Fruit fly (Drosophila melanogaster) whole organism, wandering third instar larva: ENCODE measurements around the gene DopEcR.

ENCODE experiments used
- CG9705 ChIP-seq: fragments of 200-800 bp; sonication (Bioruptor generic); optimal IDR thresholded peaks from 2 replicates; lab custom pipeline; 2018; ENCODE audit warnings: missing biosample characterization, mild to moderate bottlenecking, missing genetic modification characterization
- CrebA ChIP-seq: fragments of 200-800 bp; sonication (Bioruptor generic); optimal IDR thresholded peaks from 2 replicates; lab custom pipeline; 2016; ENCODE audit warnings: missing biosample characterization, mild to moderate bottlenecking, missing genetic modification characterization, borderline replicate concordance
- Dfd ChIP-seq: fragments of >200 bp; optimal IDR thresholded peaks from 2 replicates; lab custom pipeline; 2017; ENCODE audit warnings: missing biosample characterization, missing genetic modification characterization
- Dif ChIP-seq: fragments of 200-275, 200-300 bp; sonication (Bioruptor generic); optimal IDR thresholded peaks from 2 replicates; lab custom pipeline; 2018; ENCODE audit warnings: missing biosample characterization, missing genetic modification characterization; ENCODE audit not compliant: partially characterized antibody
- GATAd ChIP-seq: sonication (Bioruptor generic); optimal IDR thresholded peaks from 2 replicates; lab custom pipeline; 2016; ENCODE audit warnings: missing biosample characterization, missing genetic modification characterization
- Hnf4 ChIP-seq: fragments of 200-800 bp; sonication (Bioruptor generic); optimal IDR thresholded peaks from 2 replicates; lab custom pipeline; 2016; ENCODE audit warnings: missing biosample characterization, mild to moderate bottlenecking, missing genetic modification characterization
- Hr78 ChIP-seq: fragments of >200 bp; optimal IDR thresholded peaks from 2 replicates; lab custom pipeline; 2017; ENCODE audit warnings: missing biosample characterization, missing genetic modification characterization
- Jra ChIP-seq: sonication (Bioruptor generic); optimal IDR thresholded peaks from 2 replicates; lab custom pipeline; 2016; ENCODE audit warnings: missing biosample characterization, missing genetic modification characterization
- Mio ChIP-seq: sonication (Bioruptor generic); optimal IDR thresholded peaks from 2 replicates; lab custom pipeline; 2016; ENCODE audit warnings: missing biosample characterization, missing genetic modification characterization
- N ChIP-seq: fragments of >200 bp; optimal IDR thresholded peaks from 2 replicates; lab custom pipeline; 2018; ENCODE audit warnings: missing biosample characterization, missing external identifiers, missing genetic modification characterization
- OdsH ChIP-seq: fragments of 200-800 bp; sonication (Bioruptor generic); optimal IDR thresholded peaks from 2 replicates; lab custom pipeline; 2016; ENCODE audit warnings: missing biosample characterization, mild to moderate bottlenecking, missing genetic modification characterization
- Rel ChIP-seq, 2 experiments: fragments of 200-800 bp; sonication (Bioruptor generic) in 1 of 2; optimal IDR thresholded peaks; 2 replicates in 1 of 2; 3 replicates in 1 of 2; lab custom pipeline; 2016 to 2019; ENCODE audit warnings: mild to moderate bottlenecking in 2 of 2, missing biosample characterization in 2 of 2, missing genetic modification characterization in 2 of 2, moderate library complexity in 1 of 2
- Sp1 ChIP-seq: fragments of 200-800 bp; sonication (Bioruptor generic); optimal IDR thresholded peaks from 3 replicates; lab custom pipeline; 2019; ENCODE audit warnings: missing biosample characterization, mild to moderate bottlenecking, missing genetic modification characterization, moderate library complexity
- Vsx2 ChIP-seq: fragments of 200-300, 225-300 bp; sonication (Bioruptor generic); optimal IDR thresholded peaks from 2 replicates; lab custom pipeline; 2018; ENCODE audit warnings: missing biosample characterization, missing genetic modification characterization; ENCODE audit not compliant: partially characterized antibody
- br ChIP-seq: fragments of 200-800 bp; sonication (Bioruptor generic); optimal IDR thresholded peaks from 2 replicates; lab custom pipeline; 2016; ENCODE audit warnings: missing biosample characterization, missing genetic modification characterization
- dl ChIP-seq, 2 experiments: fragments of 175-275, 200-275 bp in 1 of 2; fragments of 200-275 bp in 1 of 2; sonication (Bioruptor generic); optimal IDR thresholded peaks; lab custom pipeline; 2018; ENCODE audit warnings: mild to moderate bottlenecking in 2 of 2, missing biosample characterization in 2 of 2, missing genetic modification characterization in 2 of 2, moderate library complexity in 2 of 2; ENCODE audit not compliant: partially characterized antibody in 2 of 2, insufficient read depth in 1 of 2
- dmrt93B ChIP-seq: fragments of 200-800 bp; sonication (Bioruptor generic); optimal IDR thresholded peaks from 2 replicates; lab custom pipeline; 2018; ENCODE audit warnings: missing biosample characterization, mild to moderate bottlenecking, missing genetic modification characterization
- ey ChIP-seq: fragments of 200-800 bp; sonication (Bioruptor generic); optimal IDR thresholded peaks from 2 replicates; lab custom pipeline; 2016; ENCODE audit warnings: missing biosample characterization, missing genetic modification characterization
- foxo ChIP-seq, 2 experiments: fragments of 200-800 bp; sonication (Bioruptor generic); optimal IDR thresholded peaks; 2 replicates in 1 of 2; 3 replicates in 1 of 2; lab custom pipeline; 2016 to 2017; ENCODE audit warnings: missing biosample characterization in 2 of 2, missing genetic modification characterization in 2 of 2
- jim ChIP-seq: fragments of 175-275, 200-325 bp; sonication (Bioruptor generic); optimal IDR thresholded peaks from 2 replicates; lab custom pipeline; 2016; ENCODE audit warnings: missing biosample characterization, mild to moderate bottlenecking, missing genetic modification characterization
- lola ChIP-seq: fragments of >200 bp; optimal IDR thresholded peaks from 2 replicates; lab custom pipeline; 2017; ENCODE audit warnings: missing biosample characterization, missing genetic modification characterization
- psq ChIP-seq: fragments of 200-800 bp; sonication (Bioruptor generic); optimal IDR thresholded peaks from 3 replicates; lab custom pipeline; 2017; ENCODE audit warnings: missing biosample characterization, mild to moderate bottlenecking, missing genetic modification characterization, moderate library complexity
- rgr ChIP-seq: fragments of 200-800 bp; sonication (Bioruptor generic); optimal IDR thresholded peaks from 3 replicates; lab custom pipeline; 2016; ENCODE audit warnings: missing biosample characterization, mild to moderate bottlenecking, missing genetic modification characterization
- tai ChIP-seq: sonication (Bioruptor generic); optimal IDR thresholded peaks from 2 replicates; lab custom pipeline; 2016; ENCODE audit warnings: missing biosample characterization, missing genetic modification characterization
- usp ChIP-seq: fragments of >200 bp; optimal IDR thresholded peaks from 2 replicates; lab custom pipeline; 2017; ENCODE audit warnings: missing biosample characterization, missing genetic modification characterization
- woc ChIP-seq: sonication (Bioruptor generic); optimal IDR thresholded peaks from 2 replicates; lab custom pipeline; 2016; ENCODE audit warnings: missing biosample characterization, mild to moderate bottlenecking, missing genetic modification characterization

The DopEcR gene

dm6 chr3L:4417068-4417467 is 36.9 kb upstream of the DopEcR start:
- no peak for TF ChIP-seq Dif (GFP tag; lab: Kevin White, UChicago)
- TF ChIP-seq br = no peak
- TF ChIP-seq foxo (GFP tag; optimal IDR thresholded peaks at IDR 0.05; lab: Kevin White, UChicago) = no peak
- TF ChIP-seq dl (GFP tag; optimal IDR thresholded peaks at IDR 0.05; lab: Kevin White, UChicago; ENCODE audit: insufficient read depth in 1 of 2, partially characterized antibody in 2 of 2) = no peak
- TF ChIP-seq N (GFP tag; lab: Kevin White, UChicago) = no peak
- TF ChIP-seq woc (GFP tag; lab: Kevin White, UChicago) = no peak
- no peak for TF ChIP-seq GATAd (GFP tag; lab: Kevin White, UChicago)
- no peak for TF ChIP-seq Rel (GFP tag; optimal IDR thresholded peaks at IDR 0.05; lab: Kevin White, UChicago)
- peak; percentile 53 for TF ChIP-seq Rel (tag; optimal IDR thresholded peaks at IDR 0.05; lab: Kevin White, UChicago)
- no peak for TF ChIP-seq Hnf4 (GFP tag; lab: Kevin White, UChicago)

DNA sequence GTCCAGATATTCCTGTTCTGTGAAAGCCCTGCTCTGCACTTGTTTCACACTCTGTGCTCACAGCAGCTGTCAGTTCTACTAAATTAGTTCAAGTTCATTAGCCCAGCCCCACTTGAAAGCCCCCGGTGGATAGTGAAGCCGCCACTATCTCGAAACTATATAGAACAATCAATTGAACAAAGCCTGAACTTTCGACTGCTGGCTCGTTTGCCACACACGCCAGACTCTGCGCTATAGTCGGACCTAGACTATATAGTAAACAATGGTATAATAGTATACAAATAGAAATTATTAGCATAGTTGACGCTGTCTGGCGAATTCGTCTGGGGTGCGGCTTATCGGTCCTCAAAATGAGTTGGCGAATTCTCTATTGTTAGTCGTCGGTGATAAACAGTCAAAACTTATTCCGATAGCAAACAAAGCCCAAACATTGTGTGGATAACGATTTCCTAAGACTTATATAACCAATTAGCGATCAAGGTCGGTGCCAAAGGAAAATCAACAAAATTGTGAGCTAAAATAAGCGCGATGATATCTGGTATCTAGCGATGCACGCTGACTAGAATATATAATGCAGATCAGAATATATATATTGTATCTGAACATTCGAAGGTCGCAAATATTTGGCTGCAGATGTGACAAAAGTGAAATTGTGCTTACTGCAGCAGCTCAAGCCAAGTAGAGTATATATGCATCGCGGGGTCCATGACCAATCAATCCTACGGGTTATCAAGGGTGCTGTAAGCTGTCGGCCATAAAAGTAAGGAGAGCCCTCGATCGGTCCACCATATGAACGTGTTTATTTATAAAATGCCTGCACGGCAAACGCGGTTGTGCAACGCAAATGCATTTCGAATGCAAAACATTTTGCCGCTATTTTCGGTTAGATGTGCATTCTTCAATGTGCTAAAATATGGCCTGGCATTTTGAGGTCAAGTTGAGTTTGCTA is 35.4 kb upstream of the DopEcR start:
- TF ChIP-seq jim (GFP tag; lab: Kevin White, UChicago) (no peak), CG9705 (GFP tag; lab: Kevin White, UChicago) (no peak), usp (no peak), psq (GFP tag; lab: Kevin White, UChicago) (no peak), rgr (no peak)

DNA sequence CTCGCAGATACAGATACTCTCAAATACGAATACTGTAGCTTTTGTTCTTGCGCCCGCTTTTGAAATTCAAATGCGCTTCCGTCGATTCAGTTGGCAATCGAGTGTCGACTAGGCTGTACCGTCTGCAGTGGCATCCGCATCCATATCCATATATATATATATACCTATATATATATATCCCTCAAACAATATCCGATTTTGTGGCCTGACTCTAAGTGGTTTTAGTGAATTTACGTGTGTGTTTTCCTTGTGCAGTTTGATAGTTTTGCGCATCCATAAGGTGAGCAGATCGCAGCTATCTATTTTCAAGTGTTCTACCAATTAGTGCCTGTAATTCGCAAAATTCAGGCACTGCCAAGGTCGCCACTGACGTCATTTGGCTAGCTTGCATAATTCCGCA is 34.4 kb upstream of the DopEcR start:
- peak; percentile 6 for TF ChIP-seq Sp1
- peak; percentile 13 for TF ChIP-seq OdsH (GFP tag; lab: Kevin White, UChicago)
- TF ChIP-seq GATAd (GFP tag; lab: Kevin White, UChicago) = no peak
- TF ChIP-seq psq (GFP tag; lab: Kevin White, UChicago) = no peak
- peak; percentile 5 for TF ChIP-seq Vsx2 (GFP tag; lab: Kevin White, UChicago)
- peak; percentile 50 for TF ChIP-seq Dif (GFP tag; lab: Kevin White, UChicago)
- TF ChIP-seq Rel (GFP tag; optimal IDR thresholded peaks at IDR 0.05; lab: Kevin White, UChicago) = peak; percentile 34
- TF ChIP-seq Rel (tag; optimal IDR thresholded peaks at IDR 0.05; lab: Kevin White, UChicago) = no peak
- no peak for TF ChIP-seq Hr78 (GFP tag; lab: Kevin White, UChicago)
- TF ChIP-seq ey (GFP tag; lab: Kevin White, UChicago) = no peak
- TF ChIP-seq rgr = no peak

- no peak for TF ChIP-seq Dfd (GFP tag; lab: Kevin White, UChicago)
- no peak for TF ChIP-seq woc (GFP tag; lab: Kevin White, UChicago)
- TF ChIP-seq tai = peak; percentile 1
- no peak for TF ChIP-seq Mio
- TF ChIP-seq CrebA (GFP tag; lab: Kevin White, UChicago) = no peak
These were observed 33.7 kb upstream of the DopEcR start for dm6 chr3L:4413800-4414446.

- TF ChIP-seq GATAd (GFP tag; lab: Kevin White, UChicago) = no peak
- no peak for TF ChIP-seq Jra (GFP tag; lab: Kevin White, UChicago)
- no peak for TF ChIP-seq dl (GFP tag; optimal IDR thresholded peaks at IDR 0.05; lab: Kevin White, UChicago; ENCODE audit: insufficient read depth in 1 of 2, partially characterized antibody in 2 of 2)
- TF ChIP-seq tai = no peak
- no peak for TF ChIP-seq lola (GFP tag; lab: Kevin White, UChicago)
- TF ChIP-seq foxo (GFP tag; optimal IDR thresholded peaks at IDR 0.05; lab: Kevin White, UChicago) = no peak
- TF ChIP-seq N (GFP tag; lab: Kevin White, UChicago) = no peak
- no peak for TF ChIP-seq OdsH (GFP tag; lab: Kevin White, UChicago)
- no peak for TF ChIP-seq woc (GFP tag; lab: Kevin White, UChicago)
- no peak for TF ChIP-seq dmrt93B (GFP tag; lab: Kevin White, UChicago)
- TF ChIP-seq, all 38 proteins: peak for 0
These were observed 32.8 kb upstream of the DopEcR start for dm6 chr3L:4412974-4413373.
